Worm (Caenorhabditis elegans) whole organism, L4 larva: ENCODE data around the gene ccd-5.

Experiments
- F49E8.2 ChIP-seq: sonication (generic microtip); optimal IDR thresholded peaks from 2 replicates; lab custom pipeline; 2016; ENCODE audit warnings: missing compliant biosample characterization, mild to moderate bottlenecking, missing genetic modification characterization, borderline replicate concordance
- Y5F2A.4 ChIP-seq: fragments of 200-800 bp; sonication (Bioruptor generic); optimal IDR thresholded peaks from 2 replicates; lab custom pipeline; 2018; ENCODE audit warnings: mild to moderate bottlenecking, missing genetic modification characterization, missing compliant biosample characterization
- egl-27 ChIP-seq: sonication (generic microtip); optimal IDR thresholded peaks from 3 replicates; lab custom pipeline; 2017; ENCODE audit warnings: missing biosample characterization, missing genetic modification reagents, missing genetic modification characterization
- fkh-10 ChIP-seq: fragments of 150-350 bp; optimal IDR thresholded peaks from 2 replicates; lab custom pipeline; 2014; ENCODE audit warnings: missing biosample characterization, missing genetic modification reagents, missing genetic modification characterization
- lin-13 ChIP-seq: fragments of 150-350 bp; optimal IDR thresholded peaks from 2 replicates; lab custom pipeline; 2014; ENCODE audit warnings: missing biosample characterization, missing genetic modification reagents, missing genetic modification characterization
- nhr-11 ChIP-seq: fragments of 150-350 bp; optimal IDR thresholded peaks from 2 replicates; lab custom pipeline; 2014; ENCODE audit warnings: missing biosample characterization, missing genetic modification characterization
- pha-4 ChIP-seq, 2 experiments: fragments of 150-350 bp in 1 of 2; fragments of 200-800 bp in 1 of 2; sonication (Bioruptor generic) in 1 of 2; IDR thresholded peaks in 1 of 2; optimal IDR thresholded peaks in 1 of 2; 2 replicates each; pipeline versions ENCODE4 v1.3.6 to Lab custom; 2014 to 2022; ENCODE audit warnings: missing genetic modification characterization in 2 of 2, missing genetic modification reagents in 2 of 2, missing biosample characterization in 1 of 2, missing compliant biosample characterization in 1 of 2
- set-16 ChIP-seq: fragments of 200-800 bp; sonication (Bioruptor generic); IDR thresholded peaks from 2 replicates; pipeline ENCODE4 v1.3.6; 2022; ENCODE audit warnings: missing genetic modification reagents, missing genetic modification characterization, missing compliant biosample characterization
- skn-1 ChIP-seq: fragments of 150-350 bp; optimal IDR thresholded peaks from 2 replicates; lab custom pipeline; 2014; ENCODE audit warnings: missing biosample characterization, missing genetic modification characterization
- unc-62 ChIP-seq, 3 experiments: fragments of 150-350 bp in 1 of 3; sonication (generic microtip); optimal IDR thresholded peaks in 2 of 3; peaks in 1 of 3; 1 replicate in 1 of 3; 2 replicates in 2 of 3; lab custom pipeline; 2014 to 2017; ENCODE audit warnings: missing biosample characterization in 3 of 3, missing genetic modification characterization in 3 of 3, missing genetic modification reagents in 3 of 3, missing genotype in 1 of 3

ce11 chrX:2543353-2543752 lies 29.1 kb downstream of the ccd-5 start:
- TF ChIP-seq fkh-10 (GFP tag; lab: Kevin White, UChicago), result no peak
- TF ChIP-seq skn-1 (tag; lab: Kevin White, UChicago), result no peak
- no peak for TF ChIP-seq nhr-11 (tag; lab: Kevin White, UChicago)
- no peak for TF ChIP-seq unc-62 (GFP tag; optimal IDR thresholded peaks at IDR 0.05 in 1 of 2; lab: Kevin White, UChicago)
- TF ChIP-seq unc-62 (tag; optimal IDR thresholded peaks at IDR 0.05; lab: Kevin White, UChicago), result no peak
- no peak for TF ChIP-seq pha-4 (GFP tag; IDR thresholded peaks at IDR 0.05; lab: Robert Waterston, UW)
- no peak for TF ChIP-seq pha-4 (tag; optimal IDR thresholded peaks at IDR 0.05; lab: Kevin White, UChicago)
- TF ChIP-seq lin-13 (GFP tag; lab: Kevin White, UChicago), result no peak
- no peak for TF ChIP-seq F49E8.2 (tag; lab: Kevin White, UChicago)
- no peak for TF ChIP-seq set-16 (GFP tag; lab: Robert Waterston, UW)
- no peak for TF ChIP-seq egl-27 (tag; lab: Kevin White, UChicago)
- no peak for TF ChIP-seq Y5F2A.4
